Fruit fly (Drosophila melanogaster) whole organism, embryonic: Measurements from ENCODE around the gene Ucp4A.

ENCODE experiments used
- Awh ChIP-seq: fragments of 200-800 bp; sonication (Bioruptor generic); IDR thresholded peaks from 2 replicates; pipeline ENCODE4, ENCODE4 v1.3.6; 2022; ENCODE audit warnings: missing biosample characterization, missing genetic modification characterization
- C15 ChIP-seq: fragments of 200-800 bp; sonication (Bioruptor generic); IDR thresholded peaks from 3 replicates; pipeline ENCODE4 v1.3.6; 2022; ENCODE audit warnings: missing biosample characterization, missing genetic modification characterization
- CG12744 ChIP-seq: fragments of 200-800 bp; sonication (Bioruptor generic); optimal IDR thresholded peaks from 2 replicates; lab custom pipeline; 2016; ENCODE audit warnings: missing biosample characterization, missing genetic modification characterization
- CG12769 ChIP-seq: fragments of 200-800 bp; sonication (Bioruptor generic); optimal IDR thresholded peaks from 2 replicates; lab custom pipeline; 2019; ENCODE audit warnings: missing biosample characterization, mild to moderate bottlenecking, missing genetic modification characterization, moderate library complexity
- CG13123 ChIP-seq: fragments of 200-800 bp; sonication (Bioruptor generic); optimal IDR thresholded peaks from 2 replicates; lab custom pipeline; 2016; ENCODE audit warnings: missing biosample characterization, missing genetic modification characterization
- CG13296 ChIP-seq: fragments of 200-800 bp; sonication (Bioruptor generic); optimal IDR thresholded peaks from 3 replicates; lab custom pipeline; 2018; ENCODE audit warnings: missing biosample characterization, mild to moderate bottlenecking, missing genetic modification characterization
- CG14441 ChIP-seq: fragments of 200-800 bp; sonication (Bioruptor generic); IDR thresholded peaks from 2 replicates; pipeline ENCODE4 v1.3.6; 2022; ENCODE audit warnings: missing biosample characterization, missing genetic modification characterization
- CG15696 ChIP-seq: fragments of 200-800 bp; sonication (Bioruptor generic); optimal IDR thresholded peaks from 2 replicates; lab custom pipeline; 2019; ENCODE audit warnings: missing biosample characterization, mild to moderate bottlenecking, missing genetic modification characterization, moderate library complexity
- CG1602 ChIP-seq: fragments of 200-800 bp; sonication (Bioruptor generic); optimal IDR thresholded peaks from 3 replicates; lab custom pipeline; 2016; ENCODE audit warnings: missing biosample characterization, missing genetic modification characterization
- CG18476 ChIP-seq: fragments of 200-800 bp; sonication (Bioruptor generic); optimal IDR thresholded peaks from 2 replicates; lab custom pipeline; 2016; ENCODE audit warnings: missing biosample characterization, mild to moderate bottlenecking, missing genetic modification characterization
- CG2712 ChIP-seq: fragments of 200-800 bp; optimal IDR thresholded peaks from 3 replicates; lab custom pipeline; 2019; ENCODE audit warnings: missing biosample characterization, mild to moderate bottlenecking, missing genetic modification characterization, moderate library complexity
- CG2889 ChIP-seq: fragments of 200-800 bp; sonication (Bioruptor generic); IDR thresholded peaks from 3 replicates; pipeline ENCODE4 v1.3.6; 2022; ENCODE audit warnings: missing biosample characterization, missing genetic modification characterization
- CG31365 ChIP-seq: fragments of 200-800 bp; sonication (Bioruptor generic); optimal IDR thresholded peaks from 2 replicates; lab custom pipeline; 2018; ENCODE audit warnings: missing biosample characterization, mild to moderate bottlenecking, missing genetic modification characterization
- CG4404 ChIP-seq: fragments of 200-800 bp; sonication (Bioruptor generic); IDR thresholded peaks from 2 replicates; pipeline ENCODE4 v1.3.6; 2022; ENCODE audit warnings: missing biosample characterization, missing genetic modification characterization
- CG7745 ChIP-seq: fragments of 200-800 bp; sonication (Bioruptor generic); optimal IDR thresholded peaks from 2 replicates; lab custom pipeline; 2018; ENCODE audit warnings: missing biosample characterization, mild to moderate bottlenecking, missing genetic modification characterization, moderate library complexity
- CG7963 ChIP-seq: fragments of 200-800 bp; sonication (Bioruptor generic); IDR thresholded peaks from 3 replicates; pipeline ENCODE4 v1.3.6; 2022; ENCODE audit warnings: missing biosample characterization, missing genetic modification characterization; ENCODE audit not compliant: partially characterized antibody
- CG8359 ChIP-seq: fragments of 200-800 bp; sonication (Bioruptor generic); optimal IDR thresholded peaks from 2 replicates; lab custom pipeline; 2017; ENCODE audit warnings: missing biosample characterization, mild to moderate bottlenecking, missing genetic modification characterization, borderline replicate concordance
- CG8388 ChIP-seq: fragments of 200-800 bp; sonication (Bioruptor generic); optimal IDR thresholded peaks from 2 replicates; lab custom pipeline; 2019; ENCODE audit warnings: missing biosample characterization, mild to moderate bottlenecking, missing genetic modification characterization, moderate library complexity
- CG9437 ChIP-seq: fragments of 200-800 bp; sonication (Bioruptor generic); optimal IDR thresholded peaks from 2 replicates; lab custom pipeline; 2018; ENCODE audit warnings: missing biosample characterization, mild to moderate bottlenecking, missing genetic modification characterization
- CG9932 ChIP-seq: fragments of 200-800 bp; sonication (Bioruptor generic); IDR thresholded peaks from 2 replicates; pipeline ENCODE4 v1.3.6; 2022; ENCODE audit warnings: missing biosample characterization, missing genetic modification characterization
- D19A ChIP-seq: fragments of 200-800 bp; optimal IDR thresholded peaks from 3 replicates; lab custom pipeline; 2019; ENCODE audit warnings: missing biosample characterization, mild to moderate bottlenecking, missing genetic modification characterization, moderate library complexity
- Dref ChIP-seq: fragments of 200-800 bp; sonication (Bioruptor generic); IDR thresholded peaks from 2 replicates; pipeline ENCODE4 v1.3.6; 2022; ENCODE audit warnings: missing biosample characterization, missing genetic modification characterization
- Hsf ChIP-seq: fragments of 200-800 bp; sonication (Bioruptor generic); optimal IDR thresholded peaks from 3 replicates; lab custom pipeline; 2016; ENCODE audit warnings: missing biosample characterization, missing genetic modification characterization
- Lim3 ChIP-seq: fragments of 200-800 bp; sonication (Bioruptor generic); IDR thresholded peaks from 2 replicates; pipeline ENCODE4 v1.3.6; 2022; ENCODE audit warnings: missing biosample characterization, missing genetic modification characterization
- NC2β ChIP-seq: fragments of 200-800 bp; sonication (Bioruptor generic); optimal IDR thresholded peaks from 2 replicates; lab custom pipeline; 2016; ENCODE audit warnings: missing biosample characterization, missing genetic modification characterization
- NK7.1 ChIP-seq: fragments of 200-800 bp; sonication (Bioruptor generic); optimal IDR thresholded peaks from 3 replicates; lab custom pipeline; 2016; ENCODE audit warnings: missing biosample characterization, missing genetic modification characterization
- PHDP ChIP-seq: fragments of 200-800 bp; sonication (Bioruptor generic); optimal IDR thresholded peaks from 3 replicates; lab custom pipeline; 2018; ENCODE audit warnings: missing biosample characterization, mild to moderate bottlenecking, missing genetic modification characterization, moderate library complexity
- Sin3A ChIP-seq: fragments of >200 bp; optimal IDR thresholded peaks from 2 replicates; lab custom pipeline; 2018
- Sry-δ ChIP-seq: fragments of 200-800 bp; sonication (Bioruptor generic); optimal IDR thresholded peaks from 2 replicates; lab custom pipeline; 2016; ENCODE audit warnings: missing biosample characterization, missing genetic modification characterization
- Xbp1 ChIP-seq: fragments of 200-800 bp; sonication (Bioruptor generic); optimal IDR thresholded peaks from 3 replicates; lab custom pipeline; 2016; ENCODE audit warnings: missing biosample characterization, mild to moderate bottlenecking, missing genetic modification characterization
- ac ChIP-seq: fragments of 200-800 bp; sonication (Bioruptor generic); optimal IDR thresholded peaks from 3 replicates; lab custom pipeline; 2017; ENCODE audit warnings: missing biosample characterization, mild to moderate bottlenecking, missing genetic modification characterization
- cad ChIP-seq: fragments of >200 bp; optimal IDR thresholded peaks from 2 replicates; lab custom pipeline; 2017; ENCODE audit warnings: missing biosample characterization, missing genetic modification characterization
- chn ChIP-seq: fragments of 200-800 bp; sonication (Bioruptor generic); optimal IDR thresholded peaks from 2 replicates; lab custom pipeline; 2016; ENCODE audit warnings: missing biosample characterization, missing genetic modification characterization
- crc ChIP-seq: fragments of 200-800 bp; sonication (Bioruptor generic); optimal IDR thresholded peaks from 2 replicates; lab custom pipeline; 2016; ENCODE audit warnings: missing biosample characterization, missing genetic modification characterization
- crp ChIP-seq, 2 experiments: fragments of 200-800 bp; sonication (Bioruptor generic); optimal IDR thresholded peaks; 2 replicates in 1 of 2; 3 replicates in 1 of 2; lab custom pipeline; 2017; ENCODE audit warnings: missing biosample characterization in 2 of 2, missing genetic modification characterization in 2 of 2, mild to moderate bottlenecking in 1 of 2, moderate library complexity in 1 of 2
- dan ChIP-seq: fragments of 200-800 bp; sonication (Bioruptor generic); IDR thresholded peaks from 2 replicates; pipeline ENCODE4 v1.3.6; 2022; ENCODE audit warnings: missing biosample characterization, missing genetic modification characterization
- danr ChIP-seq: fragments of 200-800 bp; sonication (Bioruptor generic); IDR thresholded peaks from 2 replicates; pipeline ENCODE4 v1.3.6; 2022; ENCODE audit warnings: missing biosample characterization, missing genetic modification characterization
- disco-r ChIP-seq: fragments of 200-800 bp; sonication (Bioruptor generic); optimal IDR thresholded peaks from 2 replicates; lab custom pipeline; 2016; ENCODE audit warnings: missing biosample characterization, missing genetic modification characterization
- dm ChIP-seq: fragments of 200-800 bp; sonication (Bioruptor generic); optimal IDR thresholded peaks from 3 replicates; lab custom pipeline; 2016; ENCODE audit warnings: missing biosample characterization, missing genetic modification characterization
- dmrt99B ChIP-seq: fragments of 200-800 bp; sonication (Bioruptor generic); optimal IDR thresholded peaks from 2 replicates; lab custom pipeline; 2018; ENCODE audit warnings: missing biosample characterization, mild to moderate bottlenecking, missing genetic modification characterization, moderate library complexity
- grn ChIP-seq: fragments of 200-800 bp; sonication (Bioruptor generic); optimal IDR thresholded peaks from 3 replicates; lab custom pipeline; 2017; ENCODE audit warnings: missing biosample characterization, missing genetic modification characterization
- her ChIP-seq: fragments of 200-800 bp; sonication (Bioruptor generic); optimal IDR thresholded peaks from 2 replicates; lab custom pipeline; 2016; ENCODE audit warnings: missing biosample characterization, missing genetic modification characterization
- hth ChIP-seq: fragments of >200 bp; optimal IDR thresholded peaks from 2 replicates; lab custom pipeline; 2017; ENCODE audit warnings: inconsistent platforms
- oc ChIP-seq: fragments of 200-800 bp; sonication (Bioruptor generic); optimal IDR thresholded peaks from 2 replicates; lab custom pipeline; 2018; ENCODE audit warnings: missing biosample characterization, mild to moderate bottlenecking, missing genetic modification characterization, moderate library complexity
- pb ChIP-seq: fragments of 200-800 bp; sonication (Bioruptor generic); optimal IDR thresholded peaks from 3 replicates; lab custom pipeline; 2016; ENCODE audit warnings: missing biosample characterization, missing genetic modification characterization
- pfk ChIP-seq: fragments of 200-800 bp; sonication (Bioruptor generic); optimal IDR thresholded peaks from 2 replicates; lab custom pipeline; 2018; ENCODE audit warnings: missing biosample characterization, mild to moderate bottlenecking, missing genetic modification characterization, moderate library complexity
- pros ChIP-seq: fragments of 200-800 bp; sonication (Bioruptor generic); optimal IDR thresholded peaks from 3 replicates; lab custom pipeline; 2019; ENCODE audit warnings: missing biosample characterization, mild to moderate bottlenecking, missing genetic modification characterization, moderate library complexity
- sima ChIP-seq: fragments of 200-800 bp; sonication (Bioruptor generic); optimal IDR thresholded peaks from 2 replicates; lab custom pipeline; 2016; ENCODE audit warnings: missing biosample characterization, missing genetic modification characterization
- so ChIP-seq: fragments of 200-800 bp; sonication (Bioruptor generic); IDR thresholded peaks from 3 replicates; pipeline ENCODE4 v1.3.6; 2022; ENCODE audit warnings: missing biosample characterization, missing genetic modification characterization
- z ChIP-seq: fragments of 200-800 bp; sonication (Bioruptor generic); IDR thresholded peaks from 3 replicates; pipeline ENCODE4 v1.3.6; 2022; ENCODE audit warnings: missing biosample characterization, missing genetic modification characterization
- zen ChIP-seq: fragments of 200-800 bp; sonication (Bioruptor generic); optimal IDR thresholded peaks from 3 replicates; lab custom pipeline; 2018; ENCODE audit warnings: missing biosample characterization, mild to moderate bottlenecking, missing genetic modification characterization, moderate library complexity

Ucp4A gene

DNA sequence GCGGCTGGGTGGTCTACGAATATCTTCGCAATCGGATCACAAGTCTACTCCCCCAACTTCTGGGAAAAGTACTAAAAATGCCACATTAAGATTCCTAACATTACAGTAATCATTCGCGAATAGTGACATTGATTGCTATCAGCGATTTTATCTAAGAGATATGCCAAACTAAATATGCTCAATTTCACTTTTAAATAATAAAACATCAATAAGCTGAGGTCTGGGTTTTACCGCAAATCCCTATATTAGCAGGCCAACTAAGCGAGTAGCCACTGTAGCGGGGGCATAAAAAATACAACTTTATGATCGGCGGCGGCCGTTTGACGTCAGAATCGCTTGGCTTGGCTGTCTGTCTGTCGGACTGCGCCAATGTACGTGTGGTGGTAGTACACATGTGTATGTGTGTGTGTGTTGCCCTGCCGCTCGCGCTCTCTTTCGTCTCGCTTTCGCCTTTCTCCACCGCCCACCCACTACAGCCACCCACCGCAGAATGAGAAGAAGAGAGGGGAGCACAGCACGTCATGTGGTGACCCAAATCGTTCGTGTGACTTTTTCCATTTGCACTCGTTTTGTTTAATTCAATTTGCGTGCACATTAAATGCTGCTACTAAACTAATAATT, 35.6 kb downstream of the Ucp4A start (continued):
- TF ChIP-seq Xbp1 (GFP tag; lab: Kevin White, UChicago) (peak; percentile 98), pb (peak; percentile 88), her (GFP tag; lab: Kevin White, UChicago) (peak; percentile 90), CG4404 (GFP tag; lab: Robert Waterston, UW) (peak; percentile 90), CG1602 (GFP tag; lab: Kevin White, UChicago) (peak; percentile 91), CG9437 (GFP tag; lab: Kevin White, UChicago) (peak; percentile 89), cad (GFP tag; lab: Kevin White, UChicago) (no peak), so (peak; percentile 95), CG12769 (tag; lab: Kevin White, UChicago) (peak; percentile 99), chn (peak; percentile 94), disco-r (peak; percentile 93), Sry-δ (GFP tag; lab: Kevin White, UChicago) (peak; percentile 60), hth (lab: Kevin White, UChicago) (no peak), danr (GFP tag; lab: Robert Waterston, UW) (peak; percentile 91), CG15696 (tag; lab: Kevin White, UChicago) (peak; percentile 53), NK7.1 (peak; percentile 93), CG9932 (GFP tag; lab: Robert Waterston, UW) (peak; percentile 97), CG12744 (GFP tag; lab: Kevin White, UChicago) (peak; percentile 88), sima (GFP tag; lab: Kevin White, UChicago) (peak; percentile 79), dmrt99B (tag; lab: Kevin White, UChicago) (peak; percentile 96), NC2β (GFP tag; lab: Kevin White, UChicago) (peak; percentile 87), dan (GFP tag; lab: Robert Waterston, UW) (peak; percentile 45; the same call in 1 of the 2 replicates), crc (GFP tag; lab: Kevin White, UChicago) (peak; percentile 94), CG31365 (tag; lab: Kevin White, UChicago) (peak; percentile 79), crp (GFP tag; optimal IDR thresholded peaks at IDR 0.05; lab: Kevin White, UChicago) (peak in 1 of 2 experiments; percentile 60), ac (GFP tag; lab: Kevin White, UChicago) (peak; percentile 63), CG2712 (tag; lab: Kevin White, UChicago) (peak; percentile 93), CG2889 (GFP tag; lab: Robert Waterston, UW) (peak; percentile 96), CG7963 (no peak), z (0 out of 3 replicates have a peak, but pooled peaks have one; percentile 20), zen (tag; lab: Kevin White, UChicago) (peak; percentile 66), Lim3 (peak; percentile 87), pfk (peak; percentile 7), CG18476 (GFP tag; lab: Kevin White, UChicago) (peak; percentile 77), D19A (peak; percentile 82), Dref (GFP tag; lab: Robert Waterston, UW) (peak; percentile 45), CG8359 (GFP tag; lab: Kevin White, UChicago) (peak; percentile 70), CG8388 (GFP tag; lab: Kevin White, UChicago) (peak; percentile 92), grn (GFP tag; lab: Kevin White, UChicago) (peak; percentile 83), PHDP (tag; lab: Kevin White, UChicago) (peak; percentile 96), oc (tag; lab: Kevin White, UChicago) (peak; percentile 97), dm (GFP tag; lab: Kevin White, UChicago) (peak; percentile 90), CG13123 (peak; percentile 88), Sin3A (lab: Kevin White, UChicago) (no peak), Awh (GFP tag; lab: Robert Waterston, UW) (peak; percentile 92), C15 (peak; percentile 90), CG7745 (tag; lab: Kevin White, UChicago) (no peak), Hsf (GFP tag; lab: Kevin White, UChicago) (peak; percentile 93), pros (GFP tag; lab: Kevin White, UChicago) (peak; percentile 58), CG13296 (GFP tag; lab: Kevin White, UChicago) (peak; percentile 90), CG14441 (GFP tag; lab: Robert Waterston, UW) (peak; percentile 97)
